Worm (Caenorhabditis elegans) whole organism, midembryonic: ENCODE measurements around the gene cpz-2.

Source experiments
- T22C8.4 ChIP-seq: fragments of 200-800 bp; sonication (Bioruptor generic); IDR thresholded peaks from 2 replicates; pipeline ENCODE4 v1.3.6; 2022; ENCODE audit warnings: missing genetic modification characterization, missing compliant biosample characterization
- cog-1 ChIP-seq: sonication (generic microtip); optimal IDR thresholded peaks from 2 replicates; lab custom pipeline; 2016; ENCODE audit warnings: missing genetic modification characterization, missing compliant biosample characterization
- flt-1 ChIP-seq: fragments of 200-800 bp; sonication (Bioruptor generic); IDR thresholded peaks from 2 replicates; pipeline ENCODE4 v1.3.6; 2022; ENCODE audit warnings: missing genetic modification characterization, missing compliant biosample characterization
- klf-2 ChIP-seq: fragments of 200-800 bp; sonication (Bioruptor generic); conservative IDR thresholded peaks from 2 replicates; pipeline ENCODE4 v1.3.6; 2022; ENCODE audit warnings: missing genetic modification reagents, missing genetic modification characterization, missing compliant biosample characterization
- med-1 ChIP-seq: sonication (generic microtip); optimal IDR thresholded peaks from 2 replicates; lab custom pipeline; 2017; ENCODE audit warnings: missing genetic modification characterization, mild to moderate bottlenecking, missing compliant biosample characterization, antibody characterized with exemption, missing genetic modification reagents; ENCODE audit not compliant: insufficient read depth
- ref-1 ChIP-seq: fragments of 200-800 bp; sonication (Bioruptor generic); conservative IDR thresholded peaks from 2 replicates; pipeline ENCODE4 v1.3.6; 2022; ENCODE audit warnings: missing genetic modification reagents, missing genetic modification characterization, missing compliant biosample characterization
- tab-1 ChIP-seq: fragments of 200-800 bp; sonication (Bioruptor generic); IDR thresholded peaks from 2 replicates; pipeline ENCODE4 v1.3.6; 2022; ENCODE audit warnings: missing genetic modification characterization, missing compliant biosample characterization
- ztf-23 ChIP-seq: fragments of 200-800 bp; sonication (Bioruptor generic); IDR thresholded peaks from 2 replicates; pipeline ENCODE4 v1.3.6; 2022; ENCODE audit warnings: missing genetic modification reagents, missing genetic modification characterization, missing compliant biosample characterization
- ztf-29 ChIP-seq: fragments of 200-800 bp; sonication (Bioruptor generic); IDR thresholded peaks from 2 replicates; pipeline ENCODE4 v1.3.6; 2022; ENCODE audit warnings: missing genetic modification reagents, missing genetic modification characterization, missing compliant biosample characterization

Gene cpz-2

DNA sequence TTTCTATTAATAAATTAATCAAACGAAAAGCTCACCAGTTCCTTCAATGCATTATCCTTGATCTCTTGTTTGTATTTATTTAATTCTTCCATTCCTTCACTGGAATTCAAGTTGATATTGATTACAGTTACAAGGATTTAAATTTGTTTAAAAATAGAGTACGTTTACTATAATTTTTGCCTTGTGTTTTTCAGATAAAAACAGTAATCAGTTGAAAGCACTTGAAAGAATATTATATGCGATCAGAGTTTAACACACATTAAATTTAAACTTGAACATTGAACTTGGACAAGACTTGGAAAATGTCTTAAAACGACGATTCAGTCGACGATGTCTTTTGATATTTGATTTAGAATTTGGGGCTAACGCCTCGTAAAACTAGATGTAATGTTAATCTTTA, 36.5 kb downstream of the cpz-2 start, which contains the start of gene F53F1.6:
Gene F53F1.6 (minus strand): TSS at position 101 of the 400 bp plus-strand sequence.
- TF ChIP-seq med-1 (no peak), ztf-29 (no peak), ref-1 (GFP tag; lab: Robert Waterston, UW) (no peak), ztf-23 (no peak), klf-2 (no peak), cog-1 (tag; lab: Kevin White, UChicago) (no peak), tab-1 (no peak), flt-1 (GFP tag; lab: Robert Waterston, UW) (no peak), T22C8.4 (GFP tag; lab: Robert Waterston, UW) (no peak)

DNA sequence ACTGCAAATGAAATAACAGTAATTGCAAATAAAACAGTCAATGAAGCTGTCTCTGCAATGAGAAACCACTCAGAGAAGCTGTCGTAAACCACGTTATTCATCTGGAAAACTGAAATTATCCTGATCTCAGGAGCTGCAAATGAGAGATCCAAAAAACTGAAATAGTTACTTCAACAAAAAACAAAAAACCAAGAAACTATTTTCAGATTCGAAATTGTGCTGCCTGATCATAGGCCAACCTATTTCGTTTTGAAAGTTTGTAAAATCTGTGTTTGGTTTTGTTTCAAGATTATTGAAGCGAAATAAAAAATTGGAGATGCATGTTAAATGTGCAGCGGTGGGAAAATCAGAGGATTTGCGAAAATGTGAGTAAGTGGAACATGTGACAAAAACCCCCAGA, 39.7 kb downstream of the cpz-2 start, which contains the start of gene srv-8:
Gene srv-8 (minus strand): TSS at position 101 of the 400 bp plus-strand sequence.
- TF ChIP-seq ztf-23, result no peak
- TF ChIP-seq tab-1, result no peak
- TF ChIP-seq ztf-29, result no peak
- TF ChIP-seq ref-1 (GFP tag; lab: Robert Waterston, UW), result no peak
- TF ChIP-seq T22C8.4 (GFP tag; lab: Robert Waterston, UW), result no peak
- TF ChIP-seq med-1, result no peak
- TF ChIP-seq flt-1 (GFP tag; lab: Robert Waterston, UW), result no peak
- no peak for TF ChIP-seq klf-2
- no peak for TF ChIP-seq cog-1 (tag; lab: Kevin White, UChicago)

DNA sequence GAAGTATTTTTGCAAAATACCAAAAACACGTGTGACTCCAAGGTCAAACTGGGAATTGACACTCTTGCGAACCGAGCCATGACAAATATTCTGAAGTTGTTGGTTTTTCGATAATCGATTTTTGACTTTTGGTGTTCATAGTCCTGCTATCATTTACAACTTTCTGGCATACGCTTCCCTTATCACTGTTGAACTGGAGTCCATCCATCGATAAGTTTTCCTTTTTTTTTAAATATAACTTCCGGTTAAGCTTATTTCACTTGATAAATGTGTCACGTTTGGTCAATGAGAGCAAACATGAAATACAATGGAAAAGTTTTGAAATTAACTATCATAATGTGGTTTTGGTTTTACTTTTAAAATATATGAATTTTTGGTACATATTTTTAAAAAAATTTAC, 40.7 kb downstream of the cpz-2 start:
- TF ChIP-seq T22C8.4 (GFP tag; lab: Robert Waterston, UW) (no peak), ref-1 (GFP tag; lab: Robert Waterston, UW) (no peak), ztf-29 (no peak), tab-1 (no peak), flt-1 (GFP tag; lab: Robert Waterston, UW) (no peak)

DNA sequence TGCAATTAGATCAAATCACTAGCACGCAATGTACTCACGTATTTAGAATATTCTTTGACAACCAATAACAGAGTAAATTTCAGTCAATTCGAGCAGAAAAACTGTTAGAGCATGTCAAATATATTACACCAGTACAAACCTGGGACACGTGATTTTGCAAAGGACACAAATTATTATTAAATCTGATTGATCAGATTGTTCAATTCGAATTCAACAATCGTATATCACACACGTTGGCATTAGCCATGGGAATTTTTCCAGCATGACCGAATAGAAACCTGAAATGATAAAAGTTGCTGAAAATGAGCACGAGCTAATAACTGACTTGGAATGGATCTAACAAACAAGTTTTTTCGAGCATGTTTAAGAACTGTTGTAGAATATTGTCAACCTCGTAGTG, 42.1 kb downstream of the cpz-2 start, which contains the start of gene srv-9:
Gene srv-9 (minus strand): TSS at position 101 of the 400 bp plus-strand sequence.
- TF ChIP-seq ztf-29 (no peak), cog-1 (tag; lab: Kevin White, UChicago) (no peak), tab-1 (no peak), ztf-23 (no peak), klf-2 (no peak)

DNA sequence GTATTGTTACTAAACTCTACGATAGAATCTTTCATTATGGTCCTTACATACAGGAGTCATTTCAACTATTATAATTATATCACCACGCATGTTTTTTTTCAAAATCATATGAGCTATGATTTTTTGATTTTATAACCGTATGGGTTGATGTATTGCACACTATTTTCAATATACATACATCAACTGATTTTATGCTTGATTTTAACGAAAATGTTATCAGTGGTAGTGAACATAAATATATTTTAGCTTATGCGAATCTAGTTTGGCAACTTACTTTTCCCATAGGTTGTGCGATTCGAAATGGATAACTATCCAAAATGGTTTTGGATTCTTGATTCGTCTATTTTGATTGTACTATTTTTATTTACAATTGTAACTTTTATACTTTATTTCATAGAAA, 42.6 kb downstream of the cpz-2 start, which contains the start of gene srv-10:
Gene srv-10 (plus strand): TSS at position 301 of the 400 bp plus-strand sequence.
- TF ChIP-seq tab-1 (no peak), T22C8.4 (GFP tag; lab: Robert Waterston, UW) (no peak), ztf-29 (no peak), klf-2 (no peak), cog-1 (tag; lab: Kevin White, UChicago) (no peak), ref-1 (GFP tag; lab: Robert Waterston, UW) (no peak), med-1 (no peak), ztf-23 (no peak), flt-1 (GFP tag; lab: Robert Waterston, UW) (no peak)

DNA sequence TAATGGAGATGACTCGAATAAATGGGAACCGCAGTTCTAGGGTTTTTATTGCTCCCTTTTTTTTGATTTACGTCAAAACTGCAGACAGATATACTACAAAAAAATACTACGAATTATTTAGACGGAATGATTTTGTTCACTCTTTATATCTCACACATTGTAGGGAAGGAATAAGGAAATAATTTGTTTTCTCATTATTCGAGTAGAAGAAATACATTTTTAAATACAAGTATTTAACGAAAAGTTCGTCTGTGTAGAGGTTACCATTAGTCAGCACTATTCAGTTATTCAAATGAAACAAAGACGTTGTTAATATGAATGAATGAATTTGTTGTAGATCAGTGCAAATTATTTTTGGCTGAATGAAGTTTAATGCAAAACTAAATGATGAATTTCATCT, 45.8 kb downstream of the cpz-2 start, which contains the start of gene srd-18:
Gene srd-18 (minus strand): TSS at position 101 of the 400 bp plus-strand sequence.
- no peak for TF ChIP-seq med-1
- TF ChIP-seq klf-2, result no peak
- TF ChIP-seq T22C8.4 (GFP tag; lab: Robert Waterston, UW), result no peak
- no peak for TF ChIP-seq ztf-29
- TF ChIP-seq cog-1 (tag; lab: Kevin White, UChicago), result no peak
- no peak for TF ChIP-seq flt-1 (GFP tag; lab: Robert Waterston, UW)
- no peak for TF ChIP-seq ref-1 (GFP tag; lab: Robert Waterston, UW)
- TF ChIP-seq tab-1, result no peak

DNA sequence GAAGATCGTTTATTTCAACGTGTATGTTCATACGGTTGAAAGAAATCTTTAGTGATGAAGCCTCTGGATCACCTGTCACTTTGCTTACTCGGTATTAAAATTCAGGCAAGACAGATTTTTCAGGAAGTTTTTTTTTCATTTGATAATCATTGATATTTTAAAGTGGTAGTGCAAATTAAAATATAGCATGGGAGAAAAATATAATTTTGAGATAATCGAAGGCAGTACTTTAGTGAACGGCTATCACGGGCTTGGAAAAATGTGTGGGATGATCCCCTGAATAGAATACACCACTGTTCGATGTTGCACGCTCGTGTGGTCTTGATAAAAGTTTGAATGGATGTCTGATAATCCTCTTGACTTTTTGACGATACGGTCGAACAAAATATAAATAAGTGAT, 46.4 kb downstream of the cpz-2 start:
- no peak for TF ChIP-seq med-1
- no peak for TF ChIP-seq klf-2
- TF ChIP-seq tab-1, result no peak
- TF ChIP-seq flt-1 (GFP tag; lab: Robert Waterston, UW), result no peak
- no peak for TF ChIP-seq ref-1 (GFP tag; lab: Robert Waterston, UW)
- no peak for TF ChIP-seq ztf-23
- TF ChIP-seq cog-1 (tag; lab: Kevin White, UChicago), result no peak
- no peak for TF ChIP-seq ztf-29
- TF ChIP-seq T22C8.4 (GFP tag; lab: Robert Waterston, UW), result no peak

DNA sequence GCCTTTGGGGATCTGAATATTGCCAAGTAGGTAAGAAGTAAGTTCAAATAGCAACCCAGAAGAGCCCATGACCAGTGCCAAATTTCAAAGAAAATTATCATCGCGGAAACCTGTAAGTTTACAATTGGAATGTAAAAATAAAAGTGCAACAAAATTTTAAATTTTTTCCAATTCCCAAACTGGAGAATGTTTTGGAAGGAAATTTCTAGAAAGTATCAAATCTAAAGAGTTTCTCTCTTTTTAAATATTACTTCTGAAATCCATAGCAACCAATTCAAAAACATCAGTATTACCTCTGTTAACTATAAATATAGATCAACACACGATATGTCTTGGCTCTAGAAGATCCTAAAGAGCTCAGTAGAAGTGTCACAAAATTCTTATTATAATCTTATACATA, 47.7 kb downstream of the cpz-2 start, which contains the start of gene srd-19:
Gene srd-19 (minus strand): TSS at position 101 of the 400 bp plus-strand sequence.
- TF ChIP-seq med-1, result no peak
- TF ChIP-seq ztf-23, result no peak
- TF ChIP-seq flt-1 (GFP tag; lab: Robert Waterston, UW), result no peak
- no peak for TF ChIP-seq T22C8.4 (GFP tag; lab: Robert Waterston, UW)
- no peak for TF ChIP-seq tab-1
- no peak for TF ChIP-seq cog-1 (tag; lab: Kevin White, UChicago)
- TF ChIP-seq klf-2, result no peak

DNA sequence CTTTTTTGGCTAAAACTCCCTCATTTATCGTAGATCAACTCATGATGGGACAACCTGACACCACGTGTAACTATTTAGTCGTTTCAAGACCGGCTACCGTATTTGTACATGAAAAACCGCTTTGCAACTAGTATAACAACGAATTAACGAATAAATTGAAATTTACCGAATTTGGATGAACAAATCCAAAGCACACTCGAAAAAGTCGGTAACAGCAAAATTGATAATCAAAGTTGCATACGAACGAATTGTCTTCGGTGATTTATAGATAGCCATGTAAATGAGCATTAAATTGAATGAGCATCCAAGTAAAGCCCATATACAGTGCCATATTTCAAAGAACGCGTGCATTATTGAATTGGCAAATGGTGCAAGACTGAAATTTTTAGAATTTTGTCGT, 51.4 kb downstream of the cpz-2 start, which contains the start of gene srd-17:
Gene srd-17 (minus strand): TSS at position 351 of the 400 bp plus-strand sequence.
- TF ChIP-seq T22C8.4 (GFP tag; lab: Robert Waterston, UW), result no peak
- no peak for TF ChIP-seq klf-2
- TF ChIP-seq med-1, result no peak
- TF ChIP-seq tab-1, result no peak
- no peak for TF ChIP-seq ztf-23
